Worm (Caenorhabditis elegans) whole organism, mixed stage, embryonic: ENCODE measurements around the gene sdz-11.

Experiments
- M03D4.4 ChIP-seq: sonication (generic microtip); optimal IDR thresholded peaks from 2 replicates; lab custom pipeline; 2017; ENCODE audit warnings: mild to moderate bottlenecking, missing genetic modification characterization, missing compliant biosample characterization
- bed-3 ChIP-seq: fragments of 200-800 bp; sonication (Bioruptor generic); optimal IDR thresholded peaks from 3 replicates; lab custom pipeline; 2018; ENCODE audit warnings: mild to moderate bottlenecking, missing genetic modification characterization, moderate library complexity, missing compliant biosample characterization
- blmp-1 ChIP-seq: fragments of 150-350 bp; optimal IDR thresholded peaks from 2 replicates; lab custom pipeline; 2014; ENCODE audit warnings: missing biosample characterization, missing genetic modification characterization
- ceh-39 ChIP-seq: fragments of 150-350 bp; optimal IDR thresholded peaks from 2 replicates; lab custom pipeline; 2014; ENCODE audit warnings: missing biosample characterization, missing genetic modification characterization
- ceh-43 ChIP-seq: fragments of 200-800 bp; sonication (Bioruptor generic); optimal IDR thresholded peaks from 2 replicates; lab custom pipeline; 2018; ENCODE audit warnings: mild to moderate bottlenecking, missing genetic modification characterization, moderate library complexity, missing compliant biosample characterization
- ces-1 ChIP-seq: fragments of 150-350 bp; optimal IDR thresholded peaks from 2 replicates; lab custom pipeline; 2014; ENCODE audit warnings: missing biosample characterization, missing genetic modification reagents, missing genetic modification characterization
- cnd-1 ChIP-seq: fragments of 200-800 bp; sonication (Bioruptor generic); optimal IDR thresholded peaks from 2 replicates; lab custom pipeline; 2018; ENCODE audit warnings: mild to moderate bottlenecking, missing genetic modification characterization, missing compliant biosample characterization
- drap-1 ChIP-seq: fragments of 200-800 bp; sonication (Bioruptor generic); optimal IDR thresholded peaks from 3 replicates; lab custom pipeline; 2018; ENCODE audit warnings: mild to moderate bottlenecking, missing genetic modification characterization, missing compliant biosample characterization
- elt-1 ChIP-seq: sonication (generic microtip); optimal IDR thresholded peaks from 2 replicates; lab custom pipeline; 2017; ENCODE audit warnings: missing genetic modification characterization, mild to moderate bottlenecking, missing compliant biosample characterization, antibody characterized with exemption, moderate library complexity, borderline replicate concordance; ENCODE audit not compliant: insufficient read depth
- elt-3 ChIP-seq: fragments of 150-350 bp; optimal IDR thresholded peaks from 2 replicates; lab custom pipeline; 2014; ENCODE audit warnings: missing biosample characterization, missing genetic modification characterization
- flh-1 ChIP-seq: fragments of 200-800 bp; sonication (Bioruptor generic); optimal IDR thresholded peaks from 2 replicates; lab custom pipeline; 2018; ENCODE audit warnings: mild to moderate bottlenecking, missing genetic modification characterization, moderate library complexity, missing compliant biosample characterization
- ham-2 ChIP-seq: fragments of 200-800 bp; sonication (Bioruptor generic); optimal IDR thresholded peaks from 2 replicates; lab custom pipeline; 2018; ENCODE audit warnings: mild to moderate bottlenecking, missing genetic modification characterization, missing compliant biosample characterization
- hlh-1 ChIP-seq: fragments of 150-350 bp; optimal IDR thresholded peaks from 2 replicates; lab custom pipeline; 2014; ENCODE audit warnings: missing biosample characterization, missing genetic modification reagents, missing genetic modification characterization
- lin-13 ChIP-seq: fragments of 150-350 bp; optimal IDR thresholded peaks from 2 replicates; lab custom pipeline; 2014; ENCODE audit warnings: missing biosample characterization, missing genetic modification characterization
- lin-32 ChIP-seq: fragments of 200-800 bp; sonication (Bioruptor generic); optimal IDR thresholded peaks from 2 replicates; lab custom pipeline; 2018; ENCODE audit warnings: mild to moderate bottlenecking, missing genetic modification characterization, missing compliant biosample characterization
- lsy-2 ChIP-seq: fragments of 150-350 bp; optimal IDR thresholded peaks from 2 replicates; lab custom pipeline; 2014; ENCODE audit warnings: missing biosample characterization, missing genetic modification characterization
- mab-5 ChIP-seq: fragments of 150-350 bp; optimal IDR thresholded peaks from 2 replicates; lab custom pipeline; 2014; ENCODE audit warnings: missing biosample characterization, missing genetic modification characterization
- mep-1 ChIP-seq: fragments of 150-350 bp; optimal IDR thresholded peaks from 2 replicates; lab custom pipeline; 2017; ENCODE audit warnings: missing biosample characterization, missing genetic modification reagents, missing genetic modification characterization, inconsistent platforms
- mls-2 ChIP-seq: sonication (generic microtip); optimal IDR thresholded peaks from 2 replicates; lab custom pipeline; 2016; ENCODE audit warnings: mild to moderate bottlenecking, missing genetic modification characterization, moderate library complexity, missing compliant biosample characterization
- nhr-12 ChIP-seq: fragments of 150-350 bp; optimal IDR thresholded peaks from 2 replicates; lab custom pipeline; 2014; ENCODE audit warnings: missing biosample characterization, missing genetic modification characterization
- nhr-2 ChIP-seq: fragments of 150-350 bp; optimal IDR thresholded peaks from 2 replicates; lab custom pipeline; 2014; ENCODE audit warnings: missing biosample characterization, missing genetic modification characterization
- nhr-237 ChIP-seq: fragments of 150-350 bp; optimal IDR thresholded peaks from 2 replicates; lab custom pipeline; 2014; ENCODE audit warnings: missing biosample characterization, missing genetic modification characterization
- nhr-28 ChIP-seq: fragments of 150-350 bp; optimal IDR thresholded peaks from 2 replicates; lab custom pipeline; 2014; ENCODE audit warnings: missing biosample characterization, missing genetic modification characterization
- nhr-76 ChIP-seq: sonication (generic microtip); optimal IDR thresholded peaks from 2 replicates; lab custom pipeline; 2017; ENCODE audit warnings: missing biosample characterization, missing genetic modification characterization
- sem-2 ChIP-seq: fragments of 200-800 bp; sonication (Bioruptor generic); optimal IDR thresholded peaks from 2 replicates; lab custom pipeline; 2018; ENCODE audit warnings: mild to moderate bottlenecking, missing genetic modification characterization, missing compliant biosample characterization
- snpc-4 ChIP-seq: fragments of 150-350 bp; optimal IDR thresholded peaks from 2 replicates; lab custom pipeline; 2014; ENCODE audit warnings: missing biosample characterization, missing genetic modification characterization
- sptf-1 ChIP-seq: sonication (generic microtip); optimal IDR thresholded peaks from 2 replicates; lab custom pipeline; 2017; ENCODE audit warnings: mild to moderate bottlenecking, missing genetic modification characterization, moderate library complexity, missing compliant biosample characterization
- tbx-8 ChIP-seq: fragments of 200-800 bp; sonication (Bioruptor generic); optimal IDR thresholded peaks from 2 replicates; lab custom pipeline; 2018; ENCODE audit warnings: mild to moderate bottlenecking, missing genetic modification characterization, moderate library complexity, missing compliant biosample characterization
- unc-120 ChIP-seq: sonication (generic microtip); optimal IDR thresholded peaks from 2 replicates; lab custom pipeline; 2017; ENCODE audit warnings: missing genetic modification characterization, missing compliant biosample characterization; ENCODE audit not compliant: poor library complexity, severe bottlenecking
- unc-39 ChIP-seq: fragments of 150-350 bp; optimal IDR thresholded peaks from 2 replicates; lab custom pipeline; 2014; ENCODE audit warnings: missing biosample characterization, missing genetic modification characterization
- unc-62 ChIP-seq: fragments of 150-350 bp; optimal IDR thresholded peaks from 2 replicates; lab custom pipeline; 2014; ENCODE audit warnings: missing biosample characterization, missing genetic modification reagents, missing genetic modification characterization
- zip-8 ChIP-seq: fragments of 150-350 bp; optimal IDR thresholded peaks from 2 replicates; lab custom pipeline; 2014; ENCODE audit warnings: missing biosample characterization, missing genetic modification characterization
- ztf-11 ChIP-seq: fragments of 150-350 bp; optimal IDR thresholded peaks from 2 replicates; lab custom pipeline; 2014; ENCODE audit warnings: missing biosample characterization, missing genetic modification characterization

The sdz-11 gene

DNA sequence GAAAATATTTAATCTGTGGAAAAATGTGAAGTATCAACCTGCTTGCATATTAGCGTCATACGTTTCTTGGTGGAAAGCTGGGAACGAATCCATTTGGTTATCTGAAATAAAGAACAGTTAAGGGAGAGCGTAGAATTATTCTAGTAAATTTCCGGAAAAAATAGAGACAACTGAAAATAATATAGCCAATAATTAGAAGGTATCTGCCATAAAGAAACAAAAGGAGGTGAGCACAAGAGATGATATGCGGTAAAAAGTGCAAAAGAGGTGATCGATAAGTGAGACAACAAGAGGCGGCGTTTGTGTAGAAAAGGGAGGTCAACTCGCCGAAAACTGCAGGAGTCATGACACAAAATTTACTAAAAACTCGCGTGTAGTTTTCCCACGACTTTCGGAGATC lies 27.4 kb upstream of the sdz-11 start, which contains the start of gene T24E12.11:
Gene T24E12.11 (minus strand): TSS at position 101 of the 400 bp plus-strand sequence.
- TF ChIP-seq elt-3 (tag; lab: Kevin White, UChicago) = no peak

DNA sequence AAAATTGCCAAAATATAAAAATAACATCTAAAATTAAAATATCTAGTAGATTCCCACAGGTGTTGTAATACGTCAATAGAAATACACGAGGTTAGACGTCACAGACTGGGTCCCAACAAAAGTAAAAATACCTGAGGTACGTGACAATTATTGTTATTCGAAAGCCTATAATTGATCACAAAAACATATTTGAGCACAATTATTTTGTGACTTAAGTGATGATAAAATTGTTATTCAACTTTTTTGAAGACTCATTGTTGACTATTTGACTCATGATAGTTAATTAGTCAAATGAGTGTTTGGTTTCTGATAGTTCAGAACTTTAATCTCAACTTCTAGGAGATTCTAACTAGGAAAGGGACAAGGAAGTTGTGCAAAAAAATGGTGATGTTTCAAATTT lies 25.7 kb upstream of the sdz-11 start:
- TF ChIP-seq nhr-76 = no peak
- TF ChIP-seq nhr-28 (tag; lab: Kevin White, UChicago) = no peak
- no peak for TF ChIP-seq elt-1

DNA sequence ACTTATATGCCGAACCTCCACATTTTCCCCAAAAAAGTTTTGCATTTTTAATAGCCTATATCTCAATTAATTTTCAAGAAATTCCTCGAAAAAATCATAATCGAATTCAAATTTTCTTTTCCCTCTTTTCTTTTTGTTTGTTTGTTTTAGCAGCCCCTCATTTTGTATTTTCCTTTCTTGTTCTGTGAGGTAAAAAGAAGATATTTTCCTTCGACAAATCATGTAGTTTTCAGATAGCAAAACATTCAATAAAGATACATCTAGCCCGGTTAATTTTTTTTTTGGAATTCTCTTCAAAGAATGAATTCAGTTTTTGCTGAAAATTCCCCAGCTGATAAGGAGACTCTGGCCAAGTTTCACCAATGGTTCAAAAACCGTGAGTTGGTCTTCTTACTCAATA lies 23.6 kb upstream of the sdz-11 start, which contains the start of gene T24E12.3:
Gene T24E12.3 (plus strand): TSS at position 301 of the 400 bp plus-strand sequence.
- TF ChIP-seq unc-39 (tag; lab: Kevin White, UChicago) (no peak), mep-1 (tag; lab: Kevin White, UChicago) (no peak), unc-120 (tag; lab: Kevin White, UChicago) (no peak), lin-13 (no peak), cnd-1 (tag; lab: Kevin White, UChicago) (no peak), unc-62 (no peak), nhr-2 (no peak), sptf-1 (tag; lab: Kevin White, UChicago) (no peak), lsy-2 (no peak), ham-2 (no peak), bed-3 (no peak)
- TF ChIP-seq, all 35 proteins: peak for 0

DNA sequence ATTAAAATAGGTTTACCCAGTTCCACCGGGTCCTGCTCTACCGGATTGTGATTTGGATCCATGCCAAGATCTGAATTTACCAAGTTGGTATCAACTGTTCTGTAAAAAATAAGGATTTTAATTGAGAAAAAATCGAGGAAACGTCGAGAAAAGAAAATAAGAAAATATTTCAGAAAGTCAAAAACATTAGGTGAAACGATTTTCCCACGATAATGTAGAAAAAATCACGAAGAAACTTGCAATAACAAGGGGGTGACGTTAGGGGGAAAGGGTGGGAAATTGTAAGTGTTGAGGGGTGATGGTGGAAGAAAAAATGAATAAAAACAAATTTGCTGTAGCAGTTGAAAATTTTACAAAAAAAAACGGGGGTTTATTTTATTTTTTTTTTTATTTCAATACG lies 21.0 kb upstream of the sdz-11 start, which contains the start of gene T24E12.10:
Gene T24E12.10 (minus strand): TSS at position 101 of the 400 bp plus-strand sequence.
- TF ChIP-seq nhr-2 (no peak), tbx-8 (GFP tag; lab: Kevin White, UChicago) (no peak), nhr-76 (no peak), cnd-1 (tag; lab: Kevin White, UChicago) (no peak), ces-1 (GFP tag; lab: Kevin White, UChicago) (no peak), mls-2 (tag; lab: Kevin White, UChicago) (no peak), nhr-28 (tag; lab: Kevin White, UChicago) (no peak), ham-2 (no peak), ceh-39 (tag; lab: Kevin White, UChicago) (no peak), ceh-43 (no peak), unc-120 (tag; lab: Kevin White, UChicago) (no peak), flh-1 (GFP tag; lab: Kevin White, UChicago) (no peak), mep-1 (tag; lab: Kevin White, UChicago) (no peak), blmp-1 (no peak), hlh-1 (tag; lab: Kevin White, UChicago) (no peak), snpc-4 (tag; lab: Kevin White, UChicago) (no peak), elt-1 (no peak)

DNA sequence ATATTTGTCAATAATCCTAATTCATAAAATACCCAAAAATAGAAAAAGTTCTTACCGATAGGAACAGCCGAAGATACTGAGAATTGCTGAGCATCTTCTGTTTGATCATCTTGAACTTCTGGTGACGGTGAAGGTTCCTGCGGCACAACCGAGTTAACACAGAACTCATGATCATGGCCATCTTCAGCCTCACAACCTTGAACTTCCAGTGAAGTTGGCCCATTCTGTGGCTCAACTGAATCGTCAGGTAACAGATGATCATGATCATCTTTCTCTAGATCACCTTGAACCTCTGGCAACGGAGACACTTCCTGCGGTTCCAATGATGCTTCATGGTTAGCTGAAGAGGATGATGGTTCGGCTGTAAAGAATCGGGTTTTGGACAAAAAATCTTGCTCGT lies 19.6 kb upstream of the sdz-11 start:
- TF ChIP-seq ztf-11 (no peak), M03D4.4 (tag; lab: Kevin White, UChicago) (no peak), lin-32 (GFP tag; lab: Kevin White, UChicago) (no peak), nhr-237 (tag; lab: Kevin White, UChicago) (no peak), drap-1 (GFP tag; lab: Kevin White, UChicago) (no peak), mls-2 (tag; lab: Kevin White, UChicago) (no peak), elt-3 (tag; lab: Kevin White, UChicago) (no peak), nhr-12 (tag; lab: Kevin White, UChicago) (no peak), nhr-2 (no peak), snpc-4 (tag; lab: Kevin White, UChicago) (no peak), tbx-8 (GFP tag; lab: Kevin White, UChicago) (no peak), bed-3 (no peak)

DNA sequence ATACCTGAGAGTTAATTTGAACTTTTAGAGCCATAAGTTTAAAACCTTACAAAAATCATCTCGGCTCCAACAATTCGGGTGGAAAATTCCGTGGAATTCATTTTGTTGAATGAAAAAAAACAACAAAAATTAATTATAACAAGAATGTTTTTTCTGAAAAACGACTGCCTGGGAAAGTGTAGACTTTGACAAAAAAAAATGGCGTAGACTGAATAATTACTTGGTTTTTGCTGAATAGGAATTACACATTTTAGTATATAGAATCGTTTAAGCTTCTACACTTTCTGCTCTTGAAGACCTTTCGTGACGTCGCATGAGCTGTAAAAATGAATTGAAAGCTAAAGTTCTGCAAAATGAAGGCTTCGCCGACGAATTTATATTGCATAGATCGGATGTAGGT lies 12.4 kb upstream of the sdz-11 start, which contains the start of gene srx-112:
Gene srx-112 (minus strand): TSS at position 101 of the 400 bp plus-strand sequence.
- TF ChIP-seq mab-5 (no peak), M03D4.4 (tag; lab: Kevin White, UChicago) (no peak), zip-8 (tag; lab: Kevin White, UChicago) (no peak), sem-2 (GFP tag; lab: Kevin White, UChicago) (no peak), nhr-2 (no peak), blmp-1 (no peak), mls-2 (tag; lab: Kevin White, UChicago) (no peak), ceh-39 (tag; lab: Kevin White, UChicago) (no peak), unc-120 (tag; lab: Kevin White, UChicago) (no peak), ceh-43 (no peak), cnd-1 (tag; lab: Kevin White, UChicago) (no peak)
